Fruit fly (Drosophila melanogaster) whole organism, embryonic: ENCODE results near the gene CG8051.

ENCODE experiments used
- Abd-B ChIP-seq: fragments of 200-800 bp; sonication (Bioruptor generic); optimal IDR thresholded peaks from 2 replicates; lab custom pipeline; 2018; ENCODE audit warnings: missing biosample characterization, mild to moderate bottlenecking, missing genetic modification characterization, moderate library complexity
- Atf-2 ChIP-seq: fragments of 200-800 bp; sonication (Bioruptor generic); optimal IDR thresholded peaks from 2 replicates; lab custom pipeline; 2016; ENCODE audit warnings: missing biosample characterization, missing genetic modification characterization
- CG10274 ChIP-seq: fragments of 200-800 bp; sonication (Bioruptor generic); optimal IDR thresholded peaks from 3 replicates; lab custom pipeline; 2017; ENCODE audit warnings: missing biosample characterization, mild to moderate bottlenecking, missing genetic modification characterization
- CG11085 ChIP-seq: fragments of 200-800 bp; sonication (Bioruptor generic); IDR thresholded peaks from 2 replicates; pipeline ENCODE4 v1.3.6; 2022; ENCODE audit warnings: missing biosample characterization, missing genetic modification characterization
- CG11504 ChIP-seq: fragments of 200-800 bp; sonication (Bioruptor generic); optimal IDR thresholded peaks from 3 replicates; lab custom pipeline; 2019; ENCODE audit warnings: missing biosample characterization, mild to moderate bottlenecking, missing genetic modification characterization, moderate library complexity
- CG12219 ChIP-seq: fragments of 200-800 bp; sonication (Bioruptor generic); optimal IDR thresholded peaks from 3 replicates; lab custom pipeline; 2018; ENCODE audit warnings: missing biosample characterization, mild to moderate bottlenecking, missing genetic modification characterization
- CG13296 ChIP-seq: fragments of 200-800 bp; sonication (Bioruptor generic); optimal IDR thresholded peaks from 3 replicates; lab custom pipeline; 2018; ENCODE audit warnings: missing biosample characterization, mild to moderate bottlenecking, missing genetic modification characterization
- CG15479 ChIP-seq: fragments of 200-800 bp; sonication (Bioruptor generic); optimal IDR thresholded peaks from 3 replicates; lab custom pipeline; 2019; ENCODE audit warnings: missing biosample characterization, mild to moderate bottlenecking, missing genetic modification characterization, moderate library complexity
- CG1603 ChIP-seq: fragments of 200-800 bp; sonication (Bioruptor generic); optimal IDR thresholded peaks from 2 replicates; lab custom pipeline; 2019; ENCODE audit warnings: missing biosample characterization, mild to moderate bottlenecking, missing genetic modification characterization, moderate library complexity
- CG17912 ChIP-seq: fragments of 200-800 bp; sonication (Bioruptor generic); optimal IDR thresholded peaks from 2 replicates; lab custom pipeline; 2018; ENCODE audit warnings: missing biosample characterization, mild to moderate bottlenecking, missing genetic modification characterization
- CG18262 ChIP-seq: fragments of 200-800 bp; optimal IDR thresholded peaks from 3 replicates; lab custom pipeline; 2019; ENCODE audit warnings: missing biosample characterization, mild to moderate bottlenecking, missing genetic modification characterization, moderate library complexity
- CG18476 ChIP-seq: fragments of 200-800 bp; sonication (Bioruptor generic); optimal IDR thresholded peaks from 2 replicates; lab custom pipeline; 2016; ENCODE audit warnings: missing biosample characterization, mild to moderate bottlenecking, missing genetic modification characterization
- CG18599 ChIP-seq: fragments of 200-800 bp; sonication (Bioruptor generic); optimal IDR thresholded peaks from 3 replicates; lab custom pipeline; 2017; ENCODE audit warnings: missing biosample characterization, missing genetic modification characterization, mild to moderate bottlenecking, moderate library complexity, missing genetic modification reagents
- CG31388 ChIP-seq: fragments of 200-800 bp; sonication (Bioruptor generic); optimal IDR thresholded peaks from 2 replicates; lab custom pipeline; 2016; ENCODE audit warnings: missing biosample characterization, missing genetic modification characterization
- CG33213 ChIP-seq: fragments of 200-800 bp; sonication (Bioruptor generic); optimal IDR thresholded peaks from 3 replicates; lab custom pipeline; 2016; ENCODE audit warnings: missing biosample characterization, missing genetic modification characterization
- CG34376 ChIP-seq: fragments of 200-800 bp; sonication (Bioruptor generic); optimal IDR thresholded peaks from 2 replicates; lab custom pipeline; 2018; ENCODE audit warnings: missing biosample characterization, mild to moderate bottlenecking, missing genetic modification characterization
- CG3995 ChIP-seq: fragments of 200-800 bp; sonication (Bioruptor generic); optimal IDR thresholded peaks from 3 replicates; lab custom pipeline; 2016; ENCODE audit warnings: missing biosample characterization, missing genetic modification characterization
- CG42726 ChIP-seq: fragments of 200-800 bp; sonication (Bioruptor generic); IDR thresholded peaks from 2 replicates; pipeline ENCODE4 v1.3.6; 2022; ENCODE audit warnings: missing biosample characterization, missing genetic modification characterization; ENCODE audit not compliant: partially characterized antibody
- CG8089 ChIP-seq: fragments of 200-800 bp; sonication (Bioruptor generic); optimal IDR thresholded peaks from 3 replicates; lab custom pipeline; 2016; ENCODE audit warnings: missing biosample characterization, missing genetic modification characterization
- CG8290 ChIP-seq, 3 experiments: fragments of 200-800 bp; sonication (Bioruptor generic); optimal IDR thresholded peaks; 2 replicates each; lab custom pipeline; 2016 to 2019; ENCODE audit warnings: missing biosample characterization in 3 of 3, missing genetic modification characterization in 3 of 3, mild to moderate bottlenecking in 2 of 3, moderate library complexity in 1 of 3
- CG9437 ChIP-seq: fragments of 200-800 bp; sonication (Bioruptor generic); optimal IDR thresholded peaks from 2 replicates; lab custom pipeline; 2018; ENCODE audit warnings: missing biosample characterization, mild to moderate bottlenecking, missing genetic modification characterization
- Camta ChIP-seq: fragments of 200-800 bp; sonication (Bioruptor generic); optimal IDR thresholded peaks from 2 replicates; lab custom pipeline; 2016; ENCODE audit warnings: missing biosample characterization, missing genetic modification characterization
- CkIIα-i1 ChIP-seq: fragments of 200-800 bp; sonication (Bioruptor generic); IDR thresholded peaks from 2 replicates; pipeline ENCODE4 v1.3.6; 2022; ENCODE audit warnings: missing biosample characterization, missing genetic modification characterization
- CoRest ChIP-seq: fragments of 200-800 bp; sonication (Bioruptor generic); optimal IDR thresholded peaks from 3 replicates; lab custom pipeline; 2018; ENCODE audit warnings: missing biosample characterization, mild to moderate bottlenecking, missing genetic modification characterization, moderate library complexity
- Dip3 ChIP-seq: fragments of 200-800 bp; sonication (Bioruptor generic); optimal IDR thresholded peaks from 3 replicates; lab custom pipeline; 2016; ENCODE audit warnings: missing biosample characterization, missing genetic modification characterization
- E2f1 ChIP-seq: fragments of 200-800 bp; sonication (Bioruptor generic); IDR thresholded peaks from 2 replicates; pipeline ENCODE4 v1.3.6; 2022; ENCODE audit warnings: missing biosample characterization, missing genetic modification characterization
- Hr51 ChIP-seq, 2 experiments: fragments of 200-800 bp; sonication (Bioruptor generic); optimal IDR thresholded peaks; 2 replicates in 1 of 2; 3 replicates in 1 of 2; lab custom pipeline; 2016 to 2018; ENCODE audit warnings: missing biosample characterization in 2 of 2, missing genetic modification characterization in 2 of 2, mild to moderate bottlenecking in 1 of 2, moderate library complexity in 1 of 2
- Mrtf ChIP-seq: fragments of 200-800 bp; sonication (Bioruptor generic); IDR thresholded peaks from 3 replicates; pipeline ENCODE4 v1.3.6; 2022; ENCODE audit warnings: missing biosample characterization, missing genetic modification characterization
- Nf-YB ChIP-seq: fragments of 200-800 bp; sonication (Bioruptor generic); optimal IDR thresholded peaks from 3 replicates; lab custom pipeline; 2019; ENCODE audit warnings: missing biosample characterization, mild to moderate bottlenecking, missing genetic modification characterization, moderate library complexity
- Opbp ChIP-seq: fragments of 200-800 bp; sonication (Bioruptor generic); IDR thresholded peaks from 3 replicates; pipeline ENCODE4 v1.3.6; 2022; ENCODE audit warnings: missing biosample characterization, missing genetic modification characterization; ENCODE audit not compliant: partially characterized antibody
- Side ChIP-seq: fragments of 200-800 bp; sonication (Bioruptor generic); optimal IDR thresholded peaks from 2 replicates; lab custom pipeline; 2016; ENCODE audit warnings: missing biosample characterization, missing genetic modification characterization
- Vsx1 ChIP-seq: fragments of 200-800 bp; sonication (Bioruptor generic); optimal IDR thresholded peaks from 2 replicates; lab custom pipeline; 2017; ENCODE audit warnings: missing biosample characterization, mild to moderate bottlenecking, missing genetic modification characterization, missing genetic modification reagents
- Xbp1 ChIP-seq: fragments of 200-800 bp; sonication (Bioruptor generic); optimal IDR thresholded peaks from 3 replicates; lab custom pipeline; 2016; ENCODE audit warnings: missing biosample characterization, mild to moderate bottlenecking, missing genetic modification characterization
- br ChIP-seq: fragments of >200 bp; optimal IDR thresholded peaks from 2 replicates; lab custom pipeline; 2017
- danr ChIP-seq: fragments of 200-800 bp; sonication (Bioruptor generic); IDR thresholded peaks from 2 replicates; pipeline ENCODE4 v1.3.6; 2022; ENCODE audit warnings: missing biosample characterization, missing genetic modification characterization
- gcm ChIP-seq: fragments of 200-800 bp; sonication (Bioruptor generic); optimal IDR thresholded peaks from 2 replicates; lab custom pipeline; 2019; ENCODE audit warnings: missing biosample characterization, mild to moderate bottlenecking, missing genetic modification characterization, moderate library complexity
- hkb ChIP-seq, 2 experiments: fragments of 200-800 bp in 1 of 2; fragments of >200 bp in 1 of 2; sonication (Bioruptor generic) in 1 of 2; IDR thresholded peaks in 1 of 2; optimal IDR thresholded peaks in 1 of 2; 2 replicates each; pipeline versions ENCODE4 v1.3.6 to Lab custom; 2017 to 2022; ENCODE audit warnings: missing biosample characterization in 1 of 2, missing genetic modification characterization in 1 of 2
- lmd ChIP-seq: fragments of 200-800 bp; sonication (Bioruptor generic); IDR thresholded peaks from 2 replicates; pipeline ENCODE4 v1.3.6; 2022; ENCODE audit warnings: missing biosample characterization, missing genetic modification characterization
- maf-S ChIP-seq: fragments of 200-800 bp; sonication (Bioruptor generic); optimal IDR thresholded peaks from 2 replicates; lab custom pipeline; 2016; ENCODE audit warnings: missing biosample characterization, missing genetic modification characterization
- odd ChIP-seq: fragments of 200-800 bp; sonication (Bioruptor generic); optimal IDR thresholded peaks from 2 replicates; lab custom pipeline; 2017; ENCODE audit warnings: missing biosample characterization, mild to moderate bottlenecking, missing genetic modification characterization
- pho ChIP-seq: fragments of 200-800 bp; sonication (Bioruptor generic); optimal IDR thresholded peaks from 2 replicates; lab custom pipeline; 2016; ENCODE audit warnings: missing biosample characterization, missing genetic modification characterization
- slp2 ChIP-seq: fragments of 200-800 bp; sonication (Bioruptor generic); optimal IDR thresholded peaks from 2 replicates; lab custom pipeline; 2016; ENCODE audit warnings: missing biosample characterization, missing genetic modification characterization
- sna ChIP-seq: fragments of 200-800 bp; sonication (Bioruptor generic); IDR thresholded peaks from 2 replicates; pipeline ENCODE4 v1.3.6; 2022; ENCODE audit warnings: missing biosample characterization, missing genetic modification characterization; ENCODE audit not compliant: partially characterized antibody
- sr ChIP-seq: fragments of 200-800 bp; sonication (Bioruptor generic); IDR thresholded peaks from 3 replicates; pipeline ENCODE4 v1.3.6; 2022; ENCODE audit warnings: missing biosample characterization, missing genetic modification characterization
- stwl ChIP-seq: fragments of 200-800 bp; sonication (Bioruptor generic); optimal IDR thresholded peaks from 3 replicates; lab custom pipeline; 2018; ENCODE audit warnings: missing biosample characterization, mild to moderate bottlenecking, missing genetic modification characterization, moderate library complexity
- zen ChIP-seq: fragments of 200-800 bp; sonication (Bioruptor generic); optimal IDR thresholded peaks from 3 replicates; lab custom pipeline; 2018; ENCODE audit warnings: missing biosample characterization, mild to moderate bottlenecking, missing genetic modification characterization, moderate library complexity

CG8051 gene

DNA sequence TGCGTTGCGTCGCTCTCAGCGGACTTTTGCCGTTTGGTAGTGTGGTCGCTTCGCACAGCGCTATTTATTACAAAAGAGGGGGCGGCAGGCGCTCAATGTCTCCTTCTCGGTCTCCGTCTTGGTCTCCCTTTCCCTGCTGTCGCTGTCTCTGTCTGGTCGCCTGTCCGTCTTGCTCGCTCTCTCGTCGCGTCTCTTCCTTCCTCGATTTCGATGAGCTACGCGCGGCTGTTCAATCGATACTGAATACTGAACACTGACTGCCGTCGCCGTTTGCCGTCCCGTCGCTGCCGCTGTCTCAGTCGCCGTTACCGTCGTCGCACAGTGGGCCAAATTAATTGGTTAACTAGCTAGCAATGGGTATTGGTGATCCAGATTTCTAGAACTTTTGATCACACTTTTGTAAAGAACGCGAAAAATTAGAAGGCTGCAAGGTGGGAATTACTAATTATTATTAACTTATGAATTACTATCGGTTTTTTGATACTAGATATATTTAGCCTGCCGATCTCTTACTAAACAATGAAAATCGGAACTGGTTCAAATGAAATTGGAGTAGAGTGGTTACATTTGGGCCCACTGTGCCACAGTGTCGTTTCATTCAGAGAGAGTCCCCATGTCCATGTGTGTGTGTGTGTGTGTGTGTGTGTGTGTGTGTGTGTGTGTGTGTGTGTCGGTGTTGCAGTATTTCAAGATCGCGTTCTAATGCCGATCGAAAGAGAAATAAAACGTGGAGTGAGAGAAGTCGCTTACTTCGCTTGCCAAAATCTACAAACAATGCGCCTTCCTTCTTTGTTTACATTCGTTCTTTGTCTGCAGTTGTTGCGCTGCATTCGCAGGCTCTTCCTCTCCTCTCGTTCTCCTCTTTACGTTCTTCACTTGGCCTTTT lies 9.6 kb downstream of the CG8051 start, which contains the start of gene CG8034 (continued):
- TF ChIP-seq CG11085, result peak; percentile 91
- peak; percentile 59; the same call in 2 of the 3 replicates for TF ChIP-seq Opbp (GFP tag; lab: Robert Waterston, UW)
- peak; percentile 94 for TF ChIP-seq Atf-2 (GFP tag; lab: Kevin White, UChicago)
- peak; percentile 98 for TF ChIP-seq CG18262
- peak; percentile 96 for TF ChIP-seq CG12219 (GFP tag; lab: Kevin White, UChicago)
- TF ChIP-seq Nf-YB (GFP tag; lab: Kevin White, UChicago), result peak; percentile 86
- peak; percentile 97 for TF ChIP-seq Xbp1
- peak; percentile 99 for TF ChIP-seq CoRest (tag; lab: Kevin White, UChicago)
- peak; percentile 91 for TF ChIP-seq CG10274 (GFP tag; lab: Kevin White, UChicago)
- TF ChIP-seq Abd-B, result peak; percentile 98
- peak; percentile 93 for TF ChIP-seq CG33213 (GFP tag; lab: Kevin White, UChicago)
- peak; percentile 76 for TF ChIP-seq CG17912
- peak; percentile 39 for TF ChIP-seq CG15479 (GFP tag; lab: Kevin White, UChicago)
- peak; percentile 82 for TF ChIP-seq CG31388 (GFP tag; lab: Kevin White, UChicago)
- peak; percentile 46 for TF ChIP-seq hkb (optimal IDR thresholded peaks at IDR 0.05; lab: Kevin White, UChicago)
- TF ChIP-seq hkb (GFP tag; IDR thresholded peaks at IDR 0.05; lab: Robert Waterston, UW), result peak; percentile 95
- TF ChIP-seq lmd (GFP tag; lab: Robert Waterston, UW), result peak; percentile 97
- TF ChIP-seq CG42726 (GFP tag; lab: Robert Waterston, UW), result peak; percentile 53; the same call in 1 of the 2 replicates
- peak; percentile 96 for TF ChIP-seq danr (GFP tag; lab: Robert Waterston, UW)
- peak; percentile 96 for TF ChIP-seq odd (GFP tag; lab: Kevin White, UChicago)
- TF ChIP-seq CG18599, result peak; percentile 98
- TF ChIP-seq CG13296, result peak; percentile 97
- TF ChIP-seq zen (tag; lab: Kevin White, UChicago), result peak; percentile 95
- peak; percentile 26 for TF ChIP-seq stwl (tag; lab: Kevin White, UChicago)
- peak; percentile 65; the same call in 1 of the 2 replicates for TF ChIP-seq CkIIα-i1 (GFP tag; lab: Robert Waterston, UW)
- TF ChIP-seq gcm (GFP tag; lab: Kevin White, UChicago), result peak; percentile 96
- peak; percentile 89 for TF ChIP-seq CG1603
- peak; percentile 94 for TF ChIP-seq CG9437 (GFP tag; lab: Kevin White, UChicago)
- TF ChIP-seq CG3995 (GFP tag; lab: Kevin White, UChicago), result peak; percentile 81
- TF ChIP-seq sr (GFP tag; lab: Robert Waterston, UW), result peak; percentile 31; the same call in 1 of the 3 replicates
- TF ChIP-seq sna (GFP tag; lab: Robert Waterston, UW), result 0 out of 2 replicates have a peak, but pooled peaks have one; percentile 33
- TF ChIP-seq CG18476 (GFP tag; lab: Kevin White, UChicago), result peak; percentile 96
- peak; percentile 97 for TF ChIP-seq CG11504 (tag; lab: Kevin White, UChicago)
- TF ChIP-seq slp2 (GFP tag; lab: Kevin White, UChicago), result peak; percentile 94
- peak; percentile 96 for TF ChIP-seq maf-S (GFP tag; lab: Kevin White, UChicago)
- peak; percentile 93 for TF ChIP-seq Vsx1 (GFP tag; lab: Kevin White, UChicago)
- peak; percentile 92 for TF ChIP-seq E2f1 (GFP tag; lab: Robert Waterston, UW)
- peak; percentile 95 for TF ChIP-seq Dip3
- peak; percentile 97 for TF ChIP-seq pho (GFP tag; lab: Kevin White, UChicago)
- TF ChIP-seq CG34376 (GFP tag; lab: Kevin White, UChicago), result peak; percentile 97
- peak; percentile 93 for TF ChIP-seq CG8290 (GFP tag; optimal IDR thresholded peaks at IDR 0.05; lab: Kevin White, UChicago)
- TF ChIP-seq CG8290 (tag; optimal IDR thresholded peaks at IDR 0.05; lab: Kevin White, UChicago), result peak; percentile 82
- peak; percentile 96 to 98 for TF ChIP-seq Hr51 (GFP tag; optimal IDR thresholded peaks at IDR 0.05; lab: Kevin White, UChicago)
- peak; percentile 92 for TF ChIP-seq CG8089 (GFP tag; lab: Kevin White, UChicago)
- peak; percentile 94 for TF ChIP-seq Side (GFP tag; lab: Kevin White, UChicago)
- no peak for TF ChIP-seq br (lab: Kevin White, UChicago)
- peak; percentile 96 for TF ChIP-seq Camta (GFP tag; lab: Kevin White, UChicago)
- TF ChIP-seq Mrtf (GFP tag; lab: Robert Waterston, UW), result peak; percentile 91
